Worm (Caenorhabditis elegans) whole organism, L3 larva: ENCODE results near the gene H03E18.2.

Experiments
- R02D3.7 ChIP-seq: fragments of 150-350 bp; optimal IDR thresholded peaks from 2 replicates; lab custom pipeline; 2014; ENCODE audit warnings: missing biosample characterization, missing genetic modification characterization
- ZK546.5 ChIP-seq: sonication (generic microtip); optimal IDR thresholded peaks from 2 replicates; lab custom pipeline; 2017; ENCODE audit warnings: missing biosample characterization, missing genetic modification characterization
- aly-2 ChIP-seq: fragments of 150-350 bp; optimal IDR thresholded peaks from 2 replicates; lab custom pipeline; 2014; ENCODE audit warnings: missing biosample characterization, missing genetic modification characterization
- ama-1 ChIP-seq: fragments of 150-350 bp; optimal IDR thresholded peaks from 2 replicates; lab custom pipeline; 2018
- ceh-16 ChIP-seq: sonication (generic microtip); optimal IDR thresholded peaks from 2 replicates; lab custom pipeline; 2017; ENCODE audit warnings: missing biosample characterization, missing genetic modification characterization
- ceh-28 ChIP-seq: fragments of 150-350 bp; optimal IDR thresholded peaks from 2 replicates; lab custom pipeline; 2014; ENCODE audit warnings: missing biosample characterization, missing genetic modification reagents, missing genetic modification characterization
- ceh-82 ChIP-seq: fragments of 150-350 bp; optimal IDR thresholded peaks from 2 replicates; lab custom pipeline; 2014; ENCODE audit warnings: missing biosample characterization, missing genetic modification characterization
- ceh-9 ChIP-seq: sonication (generic microtip); optimal IDR thresholded peaks from 2 replicates; lab custom pipeline; 2018; ENCODE audit warnings: missing biosample characterization, missing genetic modification characterization
- egl-27 ChIP-seq: sonication (generic microtip); optimal IDR thresholded peaks from 4 replicates; lab custom pipeline; 2017; ENCODE audit warnings: missing biosample characterization, missing genetic modification reagents, missing genetic modification characterization
- egl-5 ChIP-seq: fragments of 150-350 bp; optimal IDR thresholded peaks from 2 replicates; lab custom pipeline; 2017; ENCODE audit warnings: missing biosample characterization, missing genetic modification reagents, missing genetic modification characterization, inconsistent platforms
- elt-1 ChIP-seq: fragments of 150-350 bp; optimal IDR thresholded peaks from 2 replicates; lab custom pipeline; 2014; ENCODE audit warnings: missing biosample characterization, missing genetic modification characterization
- elt-2 ChIP-seq: sonication (generic microtip); optimal IDR thresholded peaks from 2 replicates; lab custom pipeline; 2016; ENCODE audit warnings: missing genetic modification reagents, mild to moderate bottlenecking, missing genetic modification characterization, missing compliant biosample characterization
- elt-3 ChIP-seq, 3 experiments: fragments of 150-350 bp in 1 of 3; sonication (generic microtip) in 2 of 3; optimal IDR thresholded peaks; 2 replicates in 2 of 3; 4 replicates in 1 of 3; lab custom pipeline; 2014 to 2017; ENCODE audit warnings: missing biosample characterization in 3 of 3, missing genetic modification characterization in 3 of 3
- eor-1 ChIP-seq, 2 experiments: fragments of 150-350 bp; optimal IDR thresholded peaks; 2 replicates each; lab custom pipeline; 2014 to 2018; ENCODE audit warnings: missing biosample characterization in 2 of 2, missing genetic modification characterization in 2 of 2
- fkh-10 ChIP-seq: sonication (generic microtip); optimal IDR thresholded peaks from 2 replicates; lab custom pipeline; 2017; ENCODE audit warnings: missing biosample characterization, missing genetic modification reagents, missing genetic modification characterization
- fkh-2 ChIP-seq: fragments of 150-350 bp; optimal IDR thresholded peaks from 2 replicates; lab custom pipeline; 2014; ENCODE audit warnings: missing biosample characterization, missing genetic modification reagents, missing genetic modification characterization
- fos-1 ChIP-seq: fragments of 150-350 bp; optimal IDR thresholded peaks from 2 replicates; lab custom pipeline; 2014; ENCODE audit warnings: missing biosample characterization, missing genetic modification characterization
- jun-1 ChIP-seq: fragments of 150-350 bp; optimal IDR thresholded peaks from 2 replicates; lab custom pipeline; 2014; ENCODE audit warnings: missing biosample characterization, missing genetic modification reagents, missing genetic modification characterization
- lin-15B ChIP-seq: fragments of 150-350 bp; optimal IDR thresholded peaks from 2 replicates; lab custom pipeline; 2014; ENCODE audit warnings: missing biosample characterization, missing genetic modification characterization
- mdl-1 ChIP-seq: fragments of 150-350 bp; optimal IDR thresholded peaks from 2 replicates; lab custom pipeline; 2014; ENCODE audit warnings: missing biosample characterization, missing genetic modification characterization
- nfya-1 ChIP-seq: sonication (generic microtip); optimal IDR thresholded peaks from 2 replicates; lab custom pipeline; 2017; ENCODE audit warnings: missing genetic modification characterization, mild to moderate bottlenecking, missing compliant biosample characterization, antibody characterized with exemption, moderate library complexity; ENCODE audit not compliant: insufficient read depth
- nhr-11 ChIP-seq: fragments of 150-350 bp; optimal IDR thresholded peaks from 2 replicates; lab custom pipeline; 2014; ENCODE audit warnings: missing biosample characterization, missing genetic modification characterization
- nhr-12 ChIP-seq: fragments of 150-350 bp; optimal IDR thresholded peaks from 2 replicates; lab custom pipeline; 2014; ENCODE audit warnings: missing biosample characterization, missing genetic modification characterization
- nhr-23 ChIP-seq: fragments of 150-350 bp; optimal IDR thresholded peaks from 2 replicates; lab custom pipeline; 2014; ENCODE audit warnings: missing biosample characterization, missing genetic modification reagents, missing genetic modification characterization
- nhr-237 ChIP-seq: fragments of 150-350 bp; optimal IDR thresholded peaks from 2 replicates; lab custom pipeline; 2014; ENCODE audit warnings: missing biosample characterization, missing genetic modification characterization
- nhr-25 ChIP-seq: sonication (generic microtip); optimal IDR thresholded peaks from 2 replicates; lab custom pipeline; 2017; ENCODE audit warnings: missing biosample characterization, missing genetic modification characterization
- nhr-28 ChIP-seq: fragments of 150-350 bp; optimal IDR thresholded peaks from 2 replicates; lab custom pipeline; 2014; ENCODE audit warnings: missing biosample characterization, missing genetic modification characterization
- nhr-43 ChIP-seq: sonication (generic microtip); optimal IDR thresholded peaks from 2 replicates; lab custom pipeline; 2016; ENCODE audit warnings: mild to moderate bottlenecking, missing genetic modification characterization, missing compliant biosample characterization; ENCODE audit not compliant: poor library complexity, severe bottlenecking
- nhr-77 ChIP-seq: fragments of 150-350 bp; optimal IDR thresholded peaks from 2 replicates; lab custom pipeline; 2014; ENCODE audit warnings: missing biosample characterization, missing genetic modification characterization
- pha-4 ChIP-seq: fragments of 150-350 bp; optimal IDR thresholded peaks from 2 replicates; lab custom pipeline; 2014; ENCODE audit warnings: missing biosample characterization, missing genetic modification reagents, missing genetic modification characterization
- pqm-1 ChIP-seq: fragments of 150-350 bp; optimal IDR thresholded peaks from 2 replicates; lab custom pipeline; 2017; ENCODE audit warnings: missing biosample characterization, missing genetic modification characterization, inconsistent platforms
- sea-2 ChIP-seq: fragments of 150-350 bp; sonication (generic microtip); optimal IDR thresholded peaks from 4 replicates; lab custom pipeline; 2014; ENCODE audit warnings: missing biosample characterization, missing genetic modification reagents, missing genetic modification characterization
- skn-1 ChIP-seq: fragments of 150-350 bp; optimal IDR thresholded peaks from 2 replicates; lab custom pipeline; 2014; ENCODE audit warnings: missing biosample characterization, missing genetic modification characterization
- snpc-4 ChIP-seq: fragments of 150-350 bp; optimal IDR thresholded peaks from 2 replicates; lab custom pipeline; 2014; ENCODE audit warnings: missing biosample characterization, missing genetic modification characterization
- unc-39 ChIP-seq: sonication (generic microtip); optimal IDR thresholded peaks from 4 replicates; lab custom pipeline; 2017; ENCODE audit warnings: missing biosample characterization, missing genetic modification characterization
- unc-62 ChIP-seq: fragments of 150-350 bp; sonication (generic microtip); optimal IDR thresholded peaks from 4 replicates; lab custom pipeline; 2014; ENCODE audit warnings: missing biosample characterization, missing genetic modification reagents, missing genetic modification characterization
- ztf-11 ChIP-seq: fragments of 150-350 bp; optimal IDR thresholded peaks from 2 replicates; lab custom pipeline; 2014; ENCODE audit warnings: missing biosample characterization, missing genetic modification characterization
- ztf-4 ChIP-seq: fragments of 150-350 bp; optimal IDR thresholded peaks from 2 replicates; lab custom pipeline; 2014; ENCODE audit warnings: missing biosample characterization, missing genetic modification characterization

Gene H03E18.2

DNA sequence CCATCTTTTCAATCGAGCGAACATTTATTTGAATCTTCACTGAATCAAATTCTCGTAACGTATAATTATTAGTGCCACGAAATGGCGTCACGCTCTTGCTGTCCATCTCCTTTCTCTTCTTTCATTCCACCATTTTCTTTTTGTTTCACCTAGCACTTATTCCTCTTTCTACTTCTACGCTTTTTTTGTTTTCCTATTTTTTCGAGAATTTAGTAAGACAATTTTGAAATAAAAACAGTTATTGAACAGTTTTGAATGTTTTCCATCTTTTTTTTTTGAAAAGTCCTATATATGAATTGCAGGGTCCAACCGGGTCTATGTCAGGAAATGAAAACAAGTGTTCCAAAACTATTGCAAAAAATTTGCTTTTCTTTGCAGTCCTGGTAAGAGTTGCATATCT is 25.3 kb downstream of the H03E18.2 start, which contains the start of gene T01B10.5:
TSS of gene T01B10.5 (plus strand) at position 301 of the 400 bp plus-strand sequence.
- TF ChIP-seq ama-1 (lab: Kevin White, UChicago) = no peak
- no peak for TF ChIP-seq ceh-9 (tag; lab: Kevin White, UChicago)
- no peak for TF ChIP-seq unc-62
- TF ChIP-seq jun-1 (tag; lab: Kevin White, UChicago) = no peak
- TF ChIP-seq, all 47 proteins: peak for 0

DNA sequence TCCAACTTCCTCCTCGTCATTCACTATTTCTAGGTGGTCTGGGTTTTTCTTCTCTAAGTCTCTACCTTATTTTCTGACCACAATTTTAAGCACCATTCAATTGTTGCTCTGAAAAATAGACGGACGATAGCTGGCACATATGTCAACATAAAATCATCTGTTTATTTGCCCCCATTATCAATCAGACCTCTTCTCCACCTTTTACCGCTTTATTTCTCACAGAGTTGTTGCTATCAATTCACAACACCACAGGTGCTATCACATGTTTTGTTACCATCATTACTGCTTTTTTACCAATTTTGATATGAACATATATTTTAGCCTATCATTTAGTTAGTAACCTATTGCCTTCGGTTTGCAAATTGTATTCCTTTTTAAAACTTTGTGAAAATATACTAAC is 27.6 kb downstream of the H03E18.2 start:
- TF ChIP-seq pqm-1 (tag; lab: Kevin White, UChicago) (peak; percentile 17), nhr-77 (no peak), elt-2 (tag; lab: Kevin White, UChicago) (peak; percentile 41), lin-15B (no peak), nhr-25 (no peak), pha-4 (tag; lab: Kevin White, UChicago) (peak; percentile 80), nhr-28 (tag; lab: Kevin White, UChicago) (no peak), unc-39 (tag; lab: Kevin White, UChicago) (no peak), ztf-11 (tag; lab: Kevin White, UChicago) (no peak), ama-1 (lab: Kevin White, UChicago) (no peak), jun-1 (tag; lab: Kevin White, UChicago) (peak; percentile 1), elt-3 (tag; optimal IDR thresholded peaks at IDR 0.05; lab: Kevin White, UChicago) (no peak), nhr-12 (tag; lab: Kevin White, UChicago) (no peak), ZK546.5 (no peak), fos-1 (tag; lab: Kevin White, UChicago) (no peak), mdl-1 (tag; lab: Kevin White, UChicago) (no peak), ceh-9 (tag; lab: Kevin White, UChicago) (no peak), nhr-11 (no peak), egl-5 (tag; lab: Kevin White, UChicago) (no peak), snpc-4 (tag; lab: Kevin White, UChicago) (no peak), ceh-16 (no peak), egl-27 (tag; lab: Kevin White, UChicago) (no peak), skn-1 (tag; lab: Kevin White, UChicago) (no peak), nhr-237 (tag; lab: Kevin White, UChicago) (no peak), aly-2 (tag; lab: Kevin White, UChicago) (no peak), nhr-43 (no peak)

- TF ChIP-seq fkh-10 (peak; percentile 79), egl-5 (tag; lab: Kevin White, UChicago) (no peak), nfya-1 (peak; percentile 1)
Measured at ce11 chrX:8489886-8490285, 30.4 kb downstream of the H03E18.2 start.

DNA sequence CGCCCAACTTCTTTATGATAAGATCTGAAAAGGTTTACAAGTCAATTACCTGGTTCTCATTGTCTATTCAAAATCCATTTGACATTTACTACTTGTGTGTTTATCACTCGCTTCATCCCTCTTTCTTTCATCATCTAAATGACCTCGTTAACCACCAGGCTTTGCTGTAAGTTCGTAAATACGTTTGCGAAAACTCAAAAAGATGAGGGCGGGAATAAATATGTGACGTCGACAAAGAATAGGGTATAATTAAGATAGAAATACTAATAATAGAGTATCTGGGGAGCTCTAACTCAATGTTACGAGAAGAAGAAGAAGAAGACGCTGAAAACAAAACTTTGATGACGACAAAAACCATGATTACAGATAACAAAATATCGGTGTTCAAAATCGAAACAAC is 30.9 kb downstream of the H03E18.2 start:
- TF ChIP-seq ztf-11 (tag; lab: Kevin White, UChicago) (no peak), mdl-1 (tag; lab: Kevin White, UChicago) (no peak), fkh-2 (no peak)

DNA sequence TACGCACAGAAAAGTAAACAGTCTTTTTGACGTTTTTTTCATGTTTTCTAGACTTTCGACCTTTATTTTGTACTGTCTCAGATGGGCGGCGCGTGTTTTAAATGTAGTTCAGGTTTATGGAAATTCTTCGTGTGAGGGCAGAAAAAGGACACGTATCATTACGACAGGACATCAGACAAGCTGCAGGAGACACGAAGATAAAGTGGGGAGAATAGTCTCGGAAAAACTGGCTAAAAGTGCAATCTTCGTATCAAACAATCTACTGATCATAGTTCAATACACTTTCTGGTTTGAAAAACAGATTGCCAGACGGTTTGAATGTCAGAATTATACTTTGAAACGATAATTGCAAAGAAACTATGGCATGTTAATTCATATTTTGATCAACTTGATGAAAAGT is 34.9 kb downstream of the H03E18.2 start:
- TF ChIP-seq pqm-1 (tag; lab: Kevin White, UChicago) (no peak), nhr-77 (no peak), R02D3.7 (tag; lab: Kevin White, UChicago) (no peak), egl-27 (tag; lab: Kevin White, UChicago) (no peak), ZK546.5 (no peak), nhr-43 (peak; percentile 92), elt-2 (tag; lab: Kevin White, UChicago) (no peak), elt-3 (tag; optimal IDR thresholded peaks at IDR 0.05; lab: Kevin White, UChicago) (no peak), nhr-23 (tag; lab: Kevin White, UChicago) (peak; percentile 81), snpc-4 (tag; lab: Kevin White, UChicago) (no peak), jun-1 (tag; lab: Kevin White, UChicago) (no peak), ceh-82 (no peak), unc-62 (no peak), nfya-1 (no peak), unc-39 (tag; lab: Kevin White, UChicago) (no peak), nhr-25 (peak; percentile 76), egl-5 (tag; lab: Kevin White, UChicago) (no peak), elt-1 (no peak), lin-15B (no peak), ceh-28 (tag; lab: Kevin White, UChicago) (no peak), skn-1 (tag; lab: Kevin White, UChicago) (no peak), eor-1 (tag; optimal IDR thresholded peaks at IDR 0.05; lab: Kevin White, UChicago) (no peak), fkh-2 (no peak), ceh-9 (tag; lab: Kevin White, UChicago) (no peak), ztf-4 (tag; lab: Kevin White, UChicago) (no peak), sea-2 (no peak)
